Worm (Caenorhabditis elegans) whole organism, L3 larva: ENCODE results near the gene pinn-4.

Source experiments
- fos-1 ChIP-seq: fragments of 150-350 bp; optimal IDR thresholded peaks from 2 replicates; lab custom pipeline; 2014; ENCODE audit warnings: missing biosample characterization, missing genetic modification characterization
- lin-39 ChIP-seq: fragments of 150-350 bp; optimal IDR thresholded peaks from 2 replicates; lab custom pipeline; 2018; ENCODE audit warnings: missing biosample characterization, missing genetic modification reagents, missing genetic modification characterization
- nhr-237 ChIP-seq: fragments of 150-350 bp; optimal IDR thresholded peaks from 2 replicates; lab custom pipeline; 2014; ENCODE audit warnings: missing biosample characterization, missing genetic modification characterization
- zag-1 ChIP-seq: fragments of 150-350 bp; optimal IDR thresholded peaks from 2 replicates; lab custom pipeline; 2014; ENCODE audit warnings: missing biosample characterization, missing genetic modification characterization
- ztf-4 ChIP-seq: fragments of 150-350 bp; optimal IDR thresholded peaks from 2 replicates; lab custom pipeline; 2014; ENCODE audit warnings: missing biosample characterization, missing genetic modification characterization

DNA sequence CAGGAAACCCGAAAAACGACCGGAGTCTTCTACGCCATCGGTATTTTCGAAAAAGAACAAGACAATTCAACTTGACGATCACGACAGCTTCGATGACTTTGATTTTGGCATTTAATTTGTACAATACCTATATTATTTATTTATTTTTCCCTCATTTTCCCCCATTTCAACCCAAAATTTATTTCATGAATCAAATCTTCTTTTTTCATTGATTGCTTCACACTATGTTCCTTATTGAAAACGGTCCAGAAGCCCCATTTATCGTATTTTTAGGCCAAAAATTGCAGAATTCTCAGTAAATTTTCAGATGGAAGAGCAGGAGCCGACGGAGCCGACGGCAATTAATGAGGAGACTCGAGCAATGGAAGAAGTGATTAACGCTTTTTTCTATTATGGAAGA is 21.5 kb downstream of the pinn-4 start, which contains the start of gene Y48E1C.2:
- TF ChIP-seq ztf-4 (tag; lab: Kevin White, UChicago) (no peak), nhr-237 (tag; lab: Kevin White, UChicago) (no peak), lin-39 (no peak), zag-1 (no peak), fos-1 (tag; lab: Kevin White, UChicago) (no peak)
